Fruit fly (Drosophila melanogaster) ovary, adult (tissue): ENCODE results near the gene Cad74A.

Experiments used
- CG17801 ChIP-seq: fragments of 200-800 bp; optimal IDR thresholded peaks from 2 replicates; lab custom pipeline; 2019; ENCODE audit warnings: missing biosample characterization, mild to moderate bottlenecking, missing genetic modification characterization, moderate library complexity; ENCODE audit not compliant: partially characterized antibody

Gene Cad74A

dm6 chr3L:17402399-17402798 lies 23.1 kb upstream of the Cad74A start:
- no peak for TF ChIP-seq CG17801

dm6 chr3L:17401411-17401810 lies 22.1 kb upstream of the Cad74A start:
- no peak for TF ChIP-seq CG17801

dm6 chr3L:17400911-17401310 lies 21.6 kb upstream of the Cad74A start:
- TF ChIP-seq CG17801 = no peak

dm6 chr3L:17399014-17399413 lies 19.7 kb upstream of the Cad74A start:
- TF ChIP-seq CG17801 = no peak

dm6 chr3L:17394435-17395017 lies 15.2 kb upstream of the Cad74A start:
- TF ChIP-seq CG17801 = no peak

dm6 chr3L:17393098-17393497 lies 13.8 kb upstream of the Cad74A start:
- no peak for TF ChIP-seq CG17801

- no peak for TF ChIP-seq CG17801
Measured at dm6 chr3L:17392412-17392811, 13.1 kb upstream of the Cad74A start.

- TF ChIP-seq CG17801 = no peak
Measured at dm6 chr3L:17391132-17391531, 11.8 kb upstream of the Cad74A start.

dm6 chr3L:17388895-17389294 lies 9.6 kb upstream of the Cad74A start, which contains the start of gene CG13731:
CG13731 (minus strand) TSS chr3L:17388956.
- TF ChIP-seq CG17801 = no peak

dm6 chr3L:17386612-17387382 lies 7.5 kb upstream of the Cad74A start:
- TF ChIP-seq CG17801 = no peak

dm6 chr3L:17383714-17384113 lies 4.4 kb upstream of the Cad74A start:
- TF ChIP-seq CG17801 = no peak

dm6 chr3L:17383285-17383684 lies 4.0 kb upstream of the Cad74A start:
- no peak for TF ChIP-seq CG17801

- TF ChIP-seq CG17801 = no peak
Measured at dm6 chr3L:17382628-17383027, 3.3 kb upstream of the Cad74A start, which contains the start of gene CG13728. CG13728 (minus strand) TSS chr3L:17382728.

dm6 chr3L:17381990-17382389 lies 2.7 kb upstream of the Cad74A start:
- no peak for TF ChIP-seq CG17801

- no peak for TF ChIP-seq CG17801
Measured at dm6 chr3L:17374956-17375621, 4.2 kb downstream of the Cad74A start.

- no peak for TF ChIP-seq CG17801
Measured at dm6 chr3L:17366936-17367335, 12.4 kb downstream of the Cad74A start.

dm6 chr3L:17364023-17364422 lies 15.3 kb downstream of the Cad74A start:
- TF ChIP-seq CG17801 = no peak

- no peak for TF ChIP-seq CG17801
Measured at dm6 chr3L:17362940-17363339, 16.4 kb downstream of the Cad74A start.
